Worm (Caenorhabditis elegans) whole organism, L2 larva: Measurements from ENCODE around the gene F59B2.14.

Experiments
- alr-1 ChIP-seq: fragments of 150-350 bp; optimal IDR thresholded peaks from 2 replicates; lab custom pipeline; 2014; ENCODE audit warnings: missing biosample characterization, missing genetic modification characterization
- aly-2 ChIP-seq: fragments of 150-350 bp; optimal IDR thresholded peaks from 2 replicates; lab custom pipeline; 2014; ENCODE audit warnings: missing biosample characterization, missing genetic modification characterization
- elt-1 ChIP-seq: fragments of 150-350 bp; optimal IDR thresholded peaks from 2 replicates; lab custom pipeline; 2014; ENCODE audit warnings: missing biosample characterization, missing genetic modification characterization
- lin-39 ChIP-seq: fragments of 150-350 bp; optimal IDR thresholded peaks from 2 replicates; lab custom pipeline; 2014; ENCODE audit warnings: missing biosample characterization, missing genetic modification reagents, missing genetic modification characterization
- nhr-23 ChIP-seq: fragments of 150-350 bp; optimal IDR thresholded peaks from 2 replicates; lab custom pipeline; 2014; ENCODE audit warnings: missing biosample characterization, missing genetic modification reagents, missing genetic modification characterization
- snpc-4 ChIP-seq: fragments of 150-350 bp; optimal IDR thresholded peaks from 2 replicates; lab custom pipeline; 2014; ENCODE audit warnings: missing biosample characterization, missing genetic modification characterization
- unc-55 ChIP-seq: fragments of 150-350 bp; sonication (generic microtip); optimal IDR thresholded peaks from 3 replicates; lab custom pipeline; 2014; ENCODE audit warnings: missing biosample characterization, missing genetic modification reagents, missing genetic modification characterization
- unc-62 ChIP-seq: fragments of 150-350 bp; optimal IDR thresholded peaks from 2 replicates; lab custom pipeline; 2014; ENCODE audit warnings: missing biosample characterization, missing genetic modification reagents, missing genetic modification characterization
- ztf-11 ChIP-seq: sonication (generic microtip); optimal IDR thresholded peaks from 2 replicates; lab custom pipeline; 2017; ENCODE audit warnings: missing biosample characterization, missing genetic modification characterization

DNA sequence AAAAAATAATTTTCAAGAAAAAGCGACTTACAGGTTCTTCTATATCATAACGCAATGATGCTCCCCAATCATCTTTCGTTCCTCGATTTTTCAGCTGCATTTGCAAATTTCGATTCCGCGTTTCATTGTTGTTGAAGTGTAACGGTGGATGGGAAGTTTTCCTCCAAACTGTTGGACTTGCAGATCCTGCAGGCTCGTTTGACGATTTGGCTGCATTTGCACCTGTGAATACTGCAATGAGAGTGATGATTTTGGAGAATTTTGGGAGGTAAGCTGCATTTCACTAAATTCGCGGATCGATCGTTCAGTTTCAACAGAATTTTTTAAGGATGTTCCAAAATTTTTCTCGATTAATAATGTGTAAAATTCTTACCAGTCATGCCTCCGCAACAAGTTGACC, 41.5 kb downstream of the F59B2.14 start:
- TF ChIP-seq snpc-4 (no peak), nhr-23 (tag; lab: Kevin White, UChicago) (no peak), unc-62 (GFP tag; lab: Kevin White, UChicago) (no peak), unc-55 (GFP tag; lab: Kevin White, UChicago) (no peak), lin-39 (tag; lab: Kevin White, UChicago) (no peak), aly-2 (tag; lab: Kevin White, UChicago) (no peak), elt-1 (tag; lab: Kevin White, UChicago) (no peak), alr-1 (tag; lab: Kevin White, UChicago) (no peak), ztf-11 (tag; lab: Kevin White, UChicago) (no peak)
